Worm (Caenorhabditis elegans): ENCODE results near the gene pals-23.

pals-23 gene

DNA sequence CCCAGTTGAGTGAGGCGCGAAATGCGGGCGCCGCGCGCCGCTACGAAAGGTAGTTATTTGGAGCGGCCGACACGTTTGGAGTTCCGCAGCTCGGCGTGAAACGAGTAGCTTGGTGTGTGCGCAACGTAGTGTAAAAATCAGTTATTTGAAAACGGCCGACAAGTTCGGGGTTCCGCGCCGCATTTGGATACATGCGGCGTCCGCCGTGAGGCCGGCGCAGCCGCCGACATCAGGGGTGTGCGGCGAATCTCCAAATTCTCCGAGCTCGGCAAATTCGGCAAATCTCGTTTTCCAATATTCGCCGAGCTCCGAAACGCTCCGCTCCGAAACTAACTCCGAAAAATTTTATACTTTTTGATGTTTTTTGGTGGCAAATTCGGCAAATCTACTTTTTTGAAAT is 33.4 kb downstream of the pals-23 start:
- TF ChIP-seq W03F9.2 (tag; optimal IDR thresholded peaks at IDR 0.05) (no peak), him-1 (tag; optimal IDR thresholded peaks at IDR 0.05) (no peak), dao-5 (tag; optimal IDR thresholded peaks at IDR 0.05) (no peak)

DNA sequence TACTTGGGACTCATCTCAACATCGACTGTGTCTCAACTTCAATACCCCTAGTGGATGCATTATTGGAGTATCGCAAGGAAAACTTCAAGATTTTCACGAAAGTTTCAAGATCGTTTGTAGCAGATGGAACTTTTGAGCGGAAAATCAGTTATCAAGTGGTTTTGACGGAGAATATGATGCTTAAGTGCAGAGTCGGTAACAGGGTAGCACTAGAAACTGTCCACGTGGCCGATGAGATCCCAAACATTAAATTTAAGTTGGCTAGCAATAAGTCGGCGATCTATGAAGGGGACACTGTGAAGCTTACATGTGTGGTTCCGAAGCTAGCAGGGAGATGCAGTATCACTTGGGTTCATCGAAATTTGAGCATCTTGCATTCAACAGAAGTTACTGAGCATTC is 34.6 kb downstream of the pals-23 start:
- TF ChIP-seq him-1 (tag; optimal IDR thresholded peaks at IDR 0.05) (no peak), W03F9.2 (tag; optimal IDR thresholded peaks at IDR 0.05) (no peak)

DNA sequence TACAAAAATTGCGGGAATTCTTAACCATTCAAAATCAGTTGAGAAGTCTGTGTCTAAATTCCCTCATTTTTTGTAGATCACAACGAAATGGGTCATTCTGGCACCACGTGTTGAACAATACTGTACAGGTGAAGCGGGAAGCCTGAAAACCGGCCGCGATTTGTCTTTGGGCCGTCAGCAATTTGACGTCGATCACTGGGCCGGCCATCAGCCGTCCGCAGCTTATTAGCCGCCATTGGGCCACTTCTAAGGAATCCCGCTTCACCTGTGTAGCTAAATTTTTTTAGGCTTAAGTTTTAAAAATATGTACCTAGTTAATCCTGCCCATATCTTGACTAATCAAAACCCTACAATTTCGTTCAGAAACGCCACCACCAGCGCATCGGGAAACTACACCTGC is 35.1 kb downstream of the pals-23 start:
- TF ChIP-seq W03F9.2 (tag; optimal IDR thresholded peaks at IDR 0.05) (no peak), him-1 (tag; optimal IDR thresholded peaks at IDR 0.05) (no peak), dao-5 (tag; optimal IDR thresholded peaks at IDR 0.05) (no peak)

DNA sequence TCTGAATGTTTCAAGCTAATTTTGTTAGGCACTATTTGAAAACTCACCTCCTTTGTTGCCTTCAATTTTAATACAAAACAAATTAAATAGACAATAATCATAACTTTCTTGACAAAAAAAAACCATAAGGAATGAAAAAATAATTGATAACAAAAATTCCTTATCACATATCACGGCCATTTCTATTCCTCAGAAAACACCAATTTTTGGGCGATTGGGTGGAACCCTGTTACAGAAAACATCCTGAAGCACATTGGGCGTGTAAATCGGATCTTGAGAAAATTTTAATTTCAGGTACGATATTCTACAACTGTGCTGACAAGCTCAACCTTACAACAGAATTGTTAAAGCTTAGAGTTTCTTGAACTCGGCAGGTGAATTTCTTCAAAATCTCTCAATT is 40.2 kb downstream of the pals-23 start, which contains the start of gene F40G9.8:
Gene F40G9.8, minus strand, starts transcription at position 101 of the 400 bp plus-strand sequence.
- TF ChIP-seq him-1 (tag; optimal IDR thresholded peaks at IDR 0.05), result no peak
- TF ChIP-seq dao-5 (tag; optimal IDR thresholded peaks at IDR 0.05), result no peak
- TF ChIP-seq W03F9.2 (tag; optimal IDR thresholded peaks at IDR 0.05), result no peak

DNA sequence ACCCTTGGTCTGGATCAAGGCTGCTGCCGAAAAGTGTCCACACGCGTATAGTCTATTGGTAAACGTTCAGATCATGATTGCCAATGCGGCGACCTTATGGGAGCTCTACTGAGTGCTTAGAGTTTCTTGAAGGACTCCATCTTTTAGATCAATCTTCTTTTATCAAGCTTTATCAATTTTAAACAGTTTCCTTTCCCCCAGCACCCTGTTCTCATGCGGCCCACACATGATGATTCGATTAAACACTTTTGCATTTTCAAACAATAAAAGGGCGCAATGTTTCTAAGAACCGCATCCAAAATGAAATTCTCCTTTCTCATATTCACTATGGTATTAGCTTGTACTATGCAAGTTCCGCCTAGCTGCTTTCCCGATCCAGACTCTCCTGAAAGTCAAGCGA is 40.8 kb downstream of the pals-23 start, which contains the start of gene F40G9.7:
Gene F40G9.7, plus strand, starts transcription at position 301 of the 400 bp plus-strand sequence.
- TF ChIP-seq W03F9.2 (tag; optimal IDR thresholded peaks at IDR 0.05), result no peak
- TF ChIP-seq him-1 (tag; optimal IDR thresholded peaks at IDR 0.05), result no peak
- TF ChIP-seq dao-5 (tag; optimal IDR thresholded peaks at IDR 0.05), result no peak

DNA sequence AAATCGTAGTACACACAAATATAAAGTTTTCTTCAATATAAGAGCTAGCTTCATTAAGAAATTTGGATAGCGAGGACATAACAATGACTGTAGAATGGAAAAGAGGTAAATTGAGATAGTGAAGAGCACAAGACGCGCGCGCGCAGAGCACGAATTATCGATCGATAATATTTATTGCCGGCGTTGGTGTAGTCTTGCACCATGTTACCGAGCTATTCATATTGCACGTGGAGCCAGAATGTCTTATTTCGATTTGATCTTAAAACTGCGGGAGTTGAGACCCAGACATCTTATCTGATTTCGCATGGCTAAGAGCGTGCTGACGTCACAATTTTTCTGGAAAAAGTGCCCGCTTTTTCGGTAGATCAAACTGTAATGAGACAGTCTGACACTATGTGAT is 44.9 kb downstream of the pals-23 start, which contains the start of gene F40G9.18:
Gene F40G9.18, minus strand, starts transcription at position 101 of the 400 bp plus-strand sequence.
- TF ChIP-seq him-1 (tag; optimal IDR thresholded peaks at IDR 0.05) (no peak), W03F9.2 (tag; optimal IDR thresholded peaks at IDR 0.05) (no peak), dao-5 (tag; optimal IDR thresholded peaks at IDR 0.05) (no peak)

DNA sequence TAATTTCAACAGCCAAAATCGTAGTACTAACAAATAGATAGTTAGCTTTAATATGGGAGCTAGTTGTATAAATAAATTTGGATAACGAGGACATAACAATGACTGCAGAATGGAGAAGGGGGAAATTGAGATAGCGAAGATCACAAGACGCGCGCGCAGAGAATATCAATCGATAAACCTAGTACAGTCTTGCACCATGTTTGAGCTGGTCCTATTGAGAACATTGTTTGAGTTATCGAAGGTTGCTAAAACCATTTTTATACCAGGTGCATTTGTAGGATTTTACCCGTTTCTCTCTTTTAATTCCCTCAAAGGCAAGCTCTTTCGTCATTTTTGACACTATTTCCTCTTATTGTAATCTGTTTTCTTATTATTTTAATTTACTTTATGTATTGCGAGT is 47.0 kb downstream of the pals-23 start, which contains the start of the genes F40G9.9 and F40G9.12:
Gene F40G9.9, minus strand, starts transcription at position 101 of the 400 bp plus-strand sequence.
Gene F40G9.12, plus strand, starts transcription at position 231 of the 400 bp plus-strand sequence.
- no peak for TF ChIP-seq W03F9.2 (tag; optimal IDR thresholded peaks at IDR 0.05)
- TF ChIP-seq him-1 (tag; optimal IDR thresholded peaks at IDR 0.05), result no peak
- no peak for TF ChIP-seq dao-5 (tag; optimal IDR thresholded peaks at IDR 0.05)

DNA sequence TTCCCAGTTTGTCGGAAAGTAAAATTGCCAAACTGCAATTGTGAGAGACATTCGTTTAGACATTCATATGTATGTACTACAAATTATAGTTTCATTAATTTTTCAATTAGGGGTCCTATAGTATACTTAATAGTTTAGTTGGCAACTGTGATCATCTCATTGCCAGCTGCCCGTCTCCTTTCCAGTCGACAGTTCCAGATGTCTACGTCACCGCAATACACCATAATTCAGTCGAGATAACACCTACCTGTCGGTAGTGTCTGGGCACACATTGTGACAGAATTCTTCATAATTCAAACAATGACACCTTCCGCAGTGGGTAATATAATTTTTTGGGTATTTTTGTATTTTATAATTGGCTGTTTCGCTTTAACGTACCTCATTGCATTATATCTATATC is 48.9 kb downstream of the pals-23 start, which contains the start of gene F40G9.19:
Gene F40G9.19, plus strand, starts transcription at position 301 of the 400 bp plus-strand sequence.
- TF ChIP-seq W03F9.2 (tag; optimal IDR thresholded peaks at IDR 0.05), result no peak
- no peak for TF ChIP-seq him-1 (tag; optimal IDR thresholded peaks at IDR 0.05)
- no peak for TF ChIP-seq dao-5 (tag; optimal IDR thresholded peaks at IDR 0.05)

DNA sequence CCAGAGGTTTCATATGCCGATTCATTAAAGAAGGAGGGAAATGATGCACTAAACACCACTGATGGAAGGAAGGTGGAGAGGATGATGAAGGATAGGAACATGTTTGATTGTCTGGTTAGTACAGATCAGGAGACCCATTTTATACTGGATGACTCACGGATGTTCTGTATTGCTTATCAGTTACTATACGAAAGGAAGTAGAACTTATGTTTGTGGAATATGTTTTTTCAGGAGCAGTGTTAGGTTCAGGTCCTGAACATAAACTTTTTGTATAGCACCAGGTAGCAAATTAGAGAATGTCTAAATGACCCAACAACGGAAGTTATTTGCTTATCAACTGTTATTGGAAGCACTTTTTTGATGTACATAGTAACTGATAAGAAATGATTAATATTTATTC is 51.2 kb downstream of the pals-23 start, which contains the start of gene clec-148:
Gene clec-148, minus strand, starts transcription at position 101 of the 400 bp plus-strand sequence.
- TF ChIP-seq dao-5 (tag; optimal IDR thresholded peaks at IDR 0.05) (no peak), him-1 (tag; optimal IDR thresholded peaks at IDR 0.05) (no peak), W03F9.2 (tag; optimal IDR thresholded peaks at IDR 0.05) (no peak)
